Worm (Caenorhabditis elegans): ENCODE results near the gene C27F2.9.

- no peak for TF ChIP-seq ceh-82 (tag; optimal IDR thresholded peaks at IDR 0.05)
- no peak for TF ChIP-seq ztf-4 (tag; optimal IDR thresholded peaks at IDR 0.05)
- TF ChIP-seq nhr-11 (tag; optimal IDR thresholded peaks at IDR 0.05) = no peak
- TF ChIP-seq elt-3 (tag; optimal IDR thresholded peaks at IDR 0.05) = no peak
- no peak for TF ChIP-seq skn-1 (tag; optimal IDR thresholded peaks at IDR 0.05)
- no peak for TF ChIP-seq ztf-11 (tag; optimal IDR thresholded peaks at IDR 0.05)
- no peak for TF ChIP-seq nhr-76 (tag; optimal IDR thresholded peaks at IDR 0.05)
- TF ChIP-seq zag-1 (tag; optimal IDR thresholded peaks at IDR 0.05) = no peak
- TF ChIP-seq nhr-28 (tag; optimal IDR thresholded peaks at IDR 0.05) = no peak
Observed at ce11 chrIII:4998111-4998859, 35.4 kb upstream of the C27F2.9 start, which contains the start of gene tmem-131.
